Worm (Caenorhabditis elegans) whole organism, L1 larva: ENCODE data around the gene chc-1.
A peak's percentile ranks its signal among the peaks of the same experiment; 100 is the strongest.

ENCODE experiments used
- C34B4.2 ChIP-seq: sonication (generic microtip); optimal IDR thresholded peaks from 2 replicates; lab custom pipeline; 2017; ENCODE audit warnings: mild to moderate bottlenecking, missing genetic modification characterization, missing compliant biosample characterization
- Y116A8C.19 ChIP-seq: sonication (generic microtip); optimal IDR thresholded peaks from 2 replicates; lab custom pipeline; 2016; ENCODE audit warnings: missing compliant biosample characterization, missing genetic modification characterization, borderline replicate concordance
- aly-2 ChIP-seq: fragments of 150-350 bp; optimal IDR thresholded peaks from 2 replicates; lab custom pipeline; 2014; ENCODE audit warnings: missing biosample characterization, missing genetic modification characterization
- blmp-1 ChIP-seq: fragments of 150-350 bp; optimal IDR thresholded peaks from 2 replicates; lab custom pipeline; 2014; ENCODE audit warnings: missing biosample characterization, missing genetic modification characterization
- ceh-63 ChIP-seq: fragments of 200-800 bp; sonication (Bioruptor generic); optimal IDR thresholded peaks from 2 replicates; lab custom pipeline; 2018; ENCODE audit warnings: mild to moderate bottlenecking, missing genetic modification characterization, missing compliant biosample characterization
- ceh-8 ChIP-seq: fragments of 200-800 bp; sonication (Bioruptor generic); optimal IDR thresholded peaks from 2 replicates; lab custom pipeline; 2018; ENCODE audit warnings: mild to moderate bottlenecking, missing genetic modification characterization, moderate library complexity, missing compliant biosample characterization
- ceh-88 ChIP-seq: fragments of 200-800 bp; sonication (Bioruptor generic); IDR thresholded peaks from 2 replicates; pipeline ENCODE4 v1.3.6; 2022; ENCODE audit warnings: missing genetic modification characterization, missing compliant biosample characterization
- efl-3 ChIP-seq: fragments of 200-800 bp; sonication (Bioruptor generic); optimal IDR thresholded peaks from 2 replicates; lab custom pipeline; 2018; ENCODE audit warnings: mild to moderate bottlenecking, missing genetic modification characterization, missing compliant biosample characterization
- egl-13 ChIP-seq: sonication (generic microtip); optimal IDR thresholded peaks from 2 replicates; lab custom pipeline; 2016; ENCODE audit warnings: missing genotype, missing genetic modification reagents, missing genetic modification characterization, missing compliant biosample characterization
- egl-27 ChIP-seq, 2 experiments: fragments of 150-350 bp in 1 of 2; sonication (generic microtip); optimal IDR thresholded peaks; 3 replicates each; lab custom pipeline; 2017 to 2018; ENCODE audit warnings: missing biosample characterization in 2 of 2, missing genetic modification characterization in 2 of 2, missing genetic modification reagents in 2 of 2
- elt-3 ChIP-seq, 6 experiments: fragments of 150-350 bp in 1 of 6; sonication (generic microtip); optimal IDR thresholded peaks; 2 replicates each; lab custom pipeline; 2017 to 2018; ENCODE audit warnings: missing biosample characterization in 6 of 6, missing genetic modification characterization in 6 of 6, inconsistent platforms in 1 of 6
- ets-5 ChIP-seq: fragments of 200-800 bp; sonication (Bioruptor generic); IDR thresholded peaks from 2 replicates; pipeline ENCODE4 v1.3.6; 2022; ENCODE audit warnings: missing genetic modification characterization, missing compliant biosample characterization
- grh-1 ChIP-seq: fragments of 200-800 bp; sonication (Bioruptor generic); IDR thresholded peaks from 2 replicates; pipeline ENCODE4 v1.3.6; 2022; ENCODE audit warnings: missing genetic modification reagents, missing genetic modification characterization, missing compliant biosample characterization
- hlh-4 ChIP-seq: sonication (generic microtip); optimal IDR thresholded peaks from 2 replicates; lab custom pipeline; 2016; ENCODE audit warnings: mild to moderate bottlenecking, missing genetic modification characterization, missing compliant biosample characterization
- hpl-2 ChIP-seq: fragments of 150-350 bp; optimal IDR thresholded peaks from 2 replicates; lab custom pipeline; 2014; ENCODE audit warnings: missing biosample characterization, missing genetic modification reagents, missing genetic modification characterization
- irx-1 ChIP-seq: sonication (generic microtip); optimal IDR thresholded peaks from 2 replicates; lab custom pipeline; 2016; ENCODE audit warnings: missing genetic modification characterization, missing compliant biosample characterization
- lin-14 ChIP-seq: fragments of 200-800 bp; sonication (Bioruptor generic); optimal IDR thresholded peaks from 2 replicates; lab custom pipeline; 2018; ENCODE audit warnings: mild to moderate bottlenecking, missing genetic modification characterization, moderate library complexity, missing compliant biosample characterization
- lin-35 ChIP-seq, 2 experiments: fragments of 150-350 bp; optimal IDR thresholded peaks; 2 replicates each; lab custom pipeline; 2014; ENCODE audit warnings: missing biosample characterization in 2 of 2, missing genetic modification characterization in 2 of 2, missing genetic modification reagents in 2 of 2
- lir-3 ChIP-seq: sonication (generic microtip); optimal IDR thresholded peaks from 2 replicates; lab custom pipeline; 2016; ENCODE audit warnings: mild to moderate bottlenecking, missing genetic modification characterization, moderate library complexity, missing compliant biosample characterization; ENCODE audit not compliant: poor library complexity
- mab-9 ChIP-seq: fragments of 200-800 bp; sonication (Bioruptor generic); IDR thresholded peaks from 2 replicates; pipeline ENCODE4 v1.3.6; 2022; ENCODE audit warnings: missing genetic modification reagents, missing genetic modification characterization, missing compliant biosample characterization
- mdl-1 ChIP-seq, 2 experiments: fragments of 150-350 bp; optimal IDR thresholded peaks; 2 replicates each; lab custom pipeline; 2014 to 2017; ENCODE audit warnings: missing biosample characterization in 2 of 2, missing genetic modification characterization in 2 of 2, inconsistent platforms in 1 of 2
- mep-1 ChIP-seq: fragments of 150-350 bp; optimal IDR thresholded peaks from 2 replicates; lab custom pipeline; 2014; ENCODE audit warnings: missing biosample characterization, missing genetic modification characterization
- nhr-12 ChIP-seq: sonication (generic microtip); optimal IDR thresholded peaks from 2 replicates; lab custom pipeline; 2017; ENCODE audit warnings: missing biosample characterization, missing genetic modification characterization
- nhr-19 ChIP-seq: fragments of 200-800 bp; sonication (Bioruptor generic); conservative IDR thresholded peaks from 2 replicates; pipeline ENCODE4 v1.3.6; 2022; ENCODE audit warnings: missing genetic modification characterization, missing compliant biosample characterization
- nhr-20 ChIP-seq: sonication (generic microtip); optimal IDR thresholded peaks from 2 replicates; lab custom pipeline; 2016; ENCODE audit warnings: mild to moderate bottlenecking, missing genetic modification characterization, missing compliant biosample characterization
- nhr-237 ChIP-seq: fragments of 150-350 bp; optimal IDR thresholded peaks from 2 replicates; lab custom pipeline; 2014; ENCODE audit warnings: missing biosample characterization, missing genetic modification characterization
- nhr-28 ChIP-seq: fragments of 150-350 bp; optimal IDR thresholded peaks from 2 replicates; lab custom pipeline; 2014; ENCODE audit warnings: missing biosample characterization, missing genetic modification characterization
- nhr-47 ChIP-seq: sonication (generic microtip); optimal IDR thresholded peaks from 2 replicates; lab custom pipeline; 2016; ENCODE audit warnings: mild to moderate bottlenecking, missing genetic modification characterization, moderate library complexity, missing compliant biosample characterization
- nhr-71 ChIP-seq: sonication (generic microtip); optimal IDR thresholded peaks from 2 replicates; lab custom pipeline; 2016; ENCODE audit warnings: mild to moderate bottlenecking, missing genetic modification characterization, moderate library complexity, missing compliant biosample characterization
- nhr-76 ChIP-seq: sonication (generic microtip); optimal IDR thresholded peaks from 2 replicates; lab custom pipeline; 2017; ENCODE audit warnings: missing biosample characterization, missing genetic modification characterization
- nhr-85 ChIP-seq: sonication (generic microtip); peaks from one replicate; lab custom pipeline; 2016; ENCODE audit warnings: missing genetic modification characterization, inconsistent platforms, missing compliant biosample characterization
- nhr-90 ChIP-seq: sonication (generic microtip); optimal IDR thresholded peaks from 2 replicates; lab custom pipeline; 2016; ENCODE audit warnings: mild to moderate bottlenecking, missing genetic modification characterization, missing compliant biosample characterization; ENCODE audit not compliant: poor library complexity
- pax-3 ChIP-seq: fragments of 200-800 bp; sonication (Bioruptor generic); optimal IDR thresholded peaks from 2 replicates; lab custom pipeline; 2018; ENCODE audit warnings: mild to moderate bottlenecking, missing genetic modification characterization, moderate library complexity, missing compliant biosample characterization
- pqm-1 ChIP-seq: sonication (generic microtip); optimal IDR thresholded peaks from 3 replicates; lab custom pipeline; 2017; ENCODE audit warnings: missing biosample characterization, missing genetic modification characterization
- skn-1 ChIP-seq: fragments of 150-350 bp; optimal IDR thresholded peaks from 2 replicates; lab custom pipeline; 2014; ENCODE audit warnings: missing biosample characterization, missing genetic modification characterization
- snu-23 ChIP-seq: sonication (generic microtip); optimal IDR thresholded peaks from 2 replicates; lab custom pipeline; 2016; ENCODE audit warnings: missing genetic modification characterization, missing compliant biosample characterization
- sox-4 ChIP-seq: sonication (generic microtip); optimal IDR thresholded peaks from 2 replicates; lab custom pipeline; 2016; ENCODE audit warnings: missing genetic modification characterization, missing compliant biosample characterization
- swsn-7 ChIP-seq: sonication (generic microtip); optimal IDR thresholded peaks from 2 replicates; lab custom pipeline; 2016; ENCODE audit warnings: missing genetic modification characterization, missing compliant biosample characterization
- xbp-1 ChIP-seq: sonication (generic microtip); optimal IDR thresholded peaks from 2 replicates; lab custom pipeline; 2016; ENCODE audit warnings: missing genetic modification characterization, missing compliant biosample characterization
- ztf-11 ChIP-seq, 2 experiments: sonication (generic microtip); optimal IDR thresholded peaks; 2 replicates each; lab custom pipeline; 2016 to 2017; ENCODE audit warnings: missing genetic modification characterization in 2 of 2, missing biosample characterization in 1 of 2, missing compliant biosample characterization in 1 of 2
- ztf-4 ChIP-seq: fragments of 150-350 bp; optimal IDR thresholded peaks from 2 replicates; lab custom pipeline; 2014; ENCODE audit warnings: missing biosample characterization, missing genetic modification characterization

The chc-1 gene

DNA sequence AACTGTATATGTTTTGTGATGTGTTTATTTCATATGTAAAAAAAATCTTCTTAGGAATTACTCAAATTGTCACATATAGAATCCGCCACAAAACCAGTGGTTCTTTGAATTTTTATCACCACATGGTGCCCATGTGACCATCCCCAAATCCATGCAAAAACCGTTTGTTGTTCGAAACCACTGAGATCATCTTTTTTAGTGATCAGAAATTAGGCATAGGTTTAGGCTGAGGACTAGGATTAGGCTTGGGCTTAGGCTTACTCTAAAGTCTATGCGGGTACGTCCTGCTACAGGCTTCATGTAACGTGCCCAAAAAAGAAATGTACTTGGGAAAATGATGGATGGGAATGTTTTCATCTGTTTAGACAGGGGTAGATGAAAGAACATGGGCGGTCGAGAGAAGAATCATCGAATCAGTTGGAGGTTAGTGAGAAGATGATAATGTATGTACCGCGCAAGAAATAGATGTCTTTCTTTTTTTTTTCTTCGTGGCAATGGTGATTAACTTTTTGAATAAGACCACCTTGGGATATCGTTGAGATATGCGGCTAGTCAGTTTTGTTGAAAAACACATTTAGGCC is 32.8 kb downstream of the chc-1 start (continued):
- no peak for TF ChIP-seq aly-2 (tag; lab: Kevin White, UChicago)
- TF ChIP-seq egl-13 (tag; lab: Kevin White, UChicago), result no peak
- no peak for TF ChIP-seq ceh-88 (GFP tag; lab: Robert Waterston, UW)
- TF ChIP-seq pax-3 (tag; lab: Kevin White, UChicago), result no peak
- no peak for TF ChIP-seq mep-1
- TF ChIP-seq nhr-90 (tag; lab: Kevin White, UChicago), result peak; percentile 27
- TF ChIP-seq hlh-4 (tag; lab: Kevin White, UChicago), result no peak
- TF ChIP-seq nhr-85, result peak; percentile 52

DNA sequence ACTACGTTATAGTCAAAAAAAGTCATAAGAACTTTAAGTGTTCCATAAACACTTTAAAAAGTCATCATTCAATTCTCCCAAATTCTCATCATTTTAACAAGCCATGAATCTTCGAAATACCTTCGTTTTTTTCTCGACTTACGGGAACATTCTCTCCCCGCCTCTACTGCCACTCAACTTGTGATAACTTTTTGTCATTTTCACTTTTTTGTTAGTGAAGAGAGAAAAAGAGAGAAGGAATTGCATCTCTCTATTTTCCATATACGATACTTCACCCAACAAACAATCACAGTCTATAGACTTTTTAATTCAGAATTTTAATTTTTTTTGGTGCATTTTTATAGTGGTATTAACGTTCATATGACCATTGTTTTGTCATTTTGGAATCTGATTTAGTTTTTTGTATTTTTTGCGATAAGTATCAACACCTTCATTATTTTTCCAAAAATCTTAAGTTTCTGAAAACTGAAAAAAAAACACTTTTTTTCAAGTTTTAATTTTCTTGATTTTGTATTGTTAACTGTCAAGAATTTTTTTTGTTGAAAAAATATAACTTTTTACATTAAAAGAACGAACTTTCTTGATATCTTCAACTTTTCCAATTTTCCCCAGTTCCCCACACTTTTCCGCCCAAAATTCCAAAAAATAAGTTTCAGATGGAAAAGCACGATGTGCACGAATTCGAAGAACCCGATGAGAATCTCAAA is 35.0 kb downstream of the chc-1 start, which contains the start of gene Y70G10A.3:
Gene Y70G10A.3 (plus strand): TSS at position 657 of the 707 bp plus-strand sequence.
- peak; percentile 9 for TF ChIP-seq nhr-20 (tag; lab: Kevin White, UChicago)
- TF ChIP-seq ceh-63 (GFP tag; lab: Kevin White, UChicago), result no peak
- peak; percentile 26 for TF ChIP-seq snu-23 (GFP tag; lab: Kevin White, UChicago)
- peak; percentile 92 for TF ChIP-seq blmp-1 (tag; lab: Kevin White, UChicago)
- peak; percentile 10 for TF ChIP-seq nhr-71
- no peak for TF ChIP-seq nhr-28
- TF ChIP-seq Y116A8C.19 (tag; lab: Kevin White, UChicago), result no peak
- TF ChIP-seq lin-35 (GFP tag; optimal IDR thresholded peaks at IDR 0.05; lab: Kevin White, UChicago), result peak in 1 of 2 experiments; percentile 5
- TF ChIP-seq lin-14 (GFP tag; lab: Kevin White, UChicago), result peak; percentile 16
- peak in 1 of 6 experiments; percentile 78 for TF ChIP-seq elt-3 (tag; optimal IDR thresholded peaks at IDR 0.05; lab: Kevin White, UChicago)
- TF ChIP-seq irx-1 (tag; lab: Kevin White, UChicago), result no peak
- peak; percentile 71 for TF ChIP-seq nhr-85

DNA sequence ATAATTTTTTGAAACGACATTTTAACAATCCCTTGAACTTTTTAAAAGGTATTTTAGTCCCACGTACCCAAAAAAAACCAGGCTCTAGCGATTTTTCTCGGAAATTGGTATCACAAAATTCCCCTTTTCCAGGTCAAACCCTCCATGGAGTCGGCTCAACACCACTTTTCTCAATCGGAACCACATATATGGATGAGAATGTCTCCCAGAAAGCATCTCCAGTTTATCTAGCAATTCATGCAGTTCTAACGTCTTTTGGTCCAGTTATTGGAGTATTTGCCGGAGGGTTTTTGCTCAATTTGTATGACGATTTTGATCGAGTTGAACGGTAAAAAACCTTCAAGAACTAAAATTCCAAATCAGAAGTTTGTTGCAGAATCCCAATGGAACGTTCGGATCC is 36.5 kb downstream of the chc-1 start:
- TF ChIP-seq nhr-76 (tag; lab: Kevin White, UChicago), result no peak
- no peak for TF ChIP-seq lir-3 (tag; lab: Kevin White, UChicago)
- TF ChIP-seq ceh-8 (GFP tag; lab: Kevin White, UChicago), result no peak
- TF ChIP-seq xbp-1 (tag; lab: Kevin White, UChicago), result no peak
- TF ChIP-seq egl-27 (tag; optimal IDR thresholded peaks at IDR 0.05; lab: Kevin White, UChicago), result no peak
- no peak for TF ChIP-seq nhr-237 (tag; lab: Kevin White, UChicago)
- no peak for TF ChIP-seq ets-5 (GFP tag; lab: Robert Waterston, UW)
- no peak for TF ChIP-seq pqm-1 (tag; lab: Kevin White, UChicago)
- TF ChIP-seq hpl-2 (GFP tag; lab: Kevin White, UChicago), result no peak
- no peak for TF ChIP-seq swsn-7
- no peak for TF ChIP-seq mdl-1 (tag; optimal IDR thresholded peaks at IDR 0.05; lab: Kevin White, UChicago)
- no peak for TF ChIP-seq nhr-20 (tag; lab: Kevin White, UChicago)
- no peak for TF ChIP-seq elt-3 (tag; optimal IDR thresholded peaks at IDR 0.05; lab: Kevin White, UChicago)
- no peak for TF ChIP-seq nhr-71
- TF ChIP-seq mab-9 (GFP tag; lab: Robert Waterston, UW), result no peak

DNA sequence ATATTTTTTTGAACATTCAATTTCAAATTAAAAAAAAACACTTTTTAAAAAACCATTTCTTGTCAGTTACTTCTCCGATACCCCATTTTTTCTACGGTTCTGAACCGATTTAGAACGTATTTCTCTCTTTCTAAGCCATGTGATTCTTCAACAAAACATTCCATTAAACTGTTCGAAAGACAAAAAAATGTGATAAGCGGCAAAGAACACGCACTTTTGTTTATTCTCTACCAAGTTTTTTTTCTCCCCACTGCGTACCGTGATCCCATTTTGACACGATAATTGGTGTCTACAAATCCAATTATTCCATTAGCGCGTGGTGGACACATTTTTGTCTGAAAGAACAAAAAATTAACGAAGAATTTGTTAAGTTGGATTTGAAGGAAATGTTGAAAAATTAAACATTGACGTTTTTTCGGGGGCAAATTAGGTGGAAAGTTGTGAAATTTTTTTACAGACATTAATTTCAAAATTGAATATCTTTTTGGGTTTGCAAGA is 37.8 kb downstream of the chc-1 start:
- TF ChIP-seq ceh-8 (GFP tag; lab: Kevin White, UChicago) (peak; percentile 95), pax-3 (tag; lab: Kevin White, UChicago) (no peak), efl-3 (no peak), skn-1 (no peak), nhr-12 (tag; lab: Kevin White, UChicago) (no peak), lin-14 (GFP tag; lab: Kevin White, UChicago) (peak; percentile 42), ceh-63 (GFP tag; lab: Kevin White, UChicago) (no peak), nhr-85 (peak; percentile 86), nhr-71 (peak; percentile 24), hpl-2 (GFP tag; lab: Kevin White, UChicago) (no peak), elt-3 (tag; optimal IDR thresholded peaks at IDR 0.05; lab: Kevin White, UChicago) (peak in 1 of 6 experiments; percentile 77), blmp-1 (tag; lab: Kevin White, UChicago) (peak; percentile 22), mep-1 (no peak), nhr-19 (GFP tag; lab: Robert Waterston, UW) (peak; percentile 49), nhr-90 (tag; lab: Kevin White, UChicago) (no peak), nhr-47 (tag; lab: Kevin White, UChicago) (no peak), ztf-11 (tag; optimal IDR thresholded peaks at IDR 0.05; lab: Kevin White, UChicago) (no peak), ztf-4 (tag; lab: Kevin White, UChicago) (no peak), C34B4.2 (tag; lab: Kevin White, UChicago) (no peak), sox-4 (tag; lab: Kevin White, UChicago) (no peak), grh-1 (GFP tag; lab: Robert Waterston, UW) (0 out of 2 replicates have a peak, but pooled peaks have one; percentile 16), ceh-88 (GFP tag; lab: Robert Waterston, UW) (no peak), egl-27 (tag; optimal IDR thresholded peaks at IDR 0.05; lab: Kevin White, UChicago) (no peak)
